Worm (Caenorhabditis elegans) whole organism, L3 larva: ENCODE measurements around the gene hlh-25.

ENCODE experiments used
- ama-1 ChIP-seq: fragments of 150-350 bp; optimal IDR thresholded peaks from 2 replicates; lab custom pipeline; 2018
- ceh-28 ChIP-seq: fragments of 150-350 bp; optimal IDR thresholded peaks from 2 replicates; lab custom pipeline; 2014; ENCODE audit warnings: missing biosample characterization, missing genetic modification reagents, missing genetic modification characterization
- egl-27 ChIP-seq: sonication (generic microtip); optimal IDR thresholded peaks from 4 replicates; lab custom pipeline; 2017; ENCODE audit warnings: missing biosample characterization, missing genetic modification reagents, missing genetic modification characterization
- elt-2 ChIP-seq: sonication (generic microtip); optimal IDR thresholded peaks from 2 replicates; lab custom pipeline; 2016; ENCODE audit warnings: missing genetic modification reagents, mild to moderate bottlenecking, missing genetic modification characterization, missing compliant biosample characterization
- jun-1 ChIP-seq: fragments of 150-350 bp; optimal IDR thresholded peaks from 2 replicates; lab custom pipeline; 2014; ENCODE audit warnings: missing biosample characterization, missing genetic modification reagents, missing genetic modification characterization
- lin-15B ChIP-seq: fragments of 150-350 bp; optimal IDR thresholded peaks from 2 replicates; lab custom pipeline; 2014; ENCODE audit warnings: missing biosample characterization, missing genetic modification characterization
- lsy-12 ChIP-seq: sonication (generic microtip); optimal IDR thresholded peaks from 2 replicates; lab custom pipeline; 2016; ENCODE audit warnings: mild to moderate bottlenecking, missing genetic modification characterization, missing compliant biosample characterization
- nhr-12 ChIP-seq: fragments of 150-350 bp; optimal IDR thresholded peaks from 2 replicates; lab custom pipeline; 2014; ENCODE audit warnings: missing biosample characterization, missing genetic modification characterization
- nhr-25 ChIP-seq: sonication (generic microtip); optimal IDR thresholded peaks from 2 replicates; lab custom pipeline; 2017; ENCODE audit warnings: missing biosample characterization, missing genetic modification characterization
- nhr-28 ChIP-seq: fragments of 150-350 bp; optimal IDR thresholded peaks from 2 replicates; lab custom pipeline; 2014; ENCODE audit warnings: missing biosample characterization, missing genetic modification characterization
- nhr-76 ChIP-seq: fragments of 150-350 bp; sonication (generic microtip); optimal IDR thresholded peaks from 5 replicates; lab custom pipeline; 2014; ENCODE audit warnings: missing biosample characterization, missing genetic modification characterization
- nhr-77 ChIP-seq: fragments of 150-350 bp; optimal IDR thresholded peaks from 2 replicates; lab custom pipeline; 2014; ENCODE audit warnings: missing biosample characterization, missing genetic modification characterization
- unc-62 ChIP-seq: fragments of 150-350 bp; sonication (generic microtip); optimal IDR thresholded peaks from 4 replicates; lab custom pipeline; 2014; ENCODE audit warnings: missing biosample characterization, missing genetic modification reagents, missing genetic modification characterization
- zag-1 ChIP-seq: fragments of 150-350 bp; optimal IDR thresholded peaks from 2 replicates; lab custom pipeline; 2014; ENCODE audit warnings: missing biosample characterization, missing genetic modification characterization

DNA sequence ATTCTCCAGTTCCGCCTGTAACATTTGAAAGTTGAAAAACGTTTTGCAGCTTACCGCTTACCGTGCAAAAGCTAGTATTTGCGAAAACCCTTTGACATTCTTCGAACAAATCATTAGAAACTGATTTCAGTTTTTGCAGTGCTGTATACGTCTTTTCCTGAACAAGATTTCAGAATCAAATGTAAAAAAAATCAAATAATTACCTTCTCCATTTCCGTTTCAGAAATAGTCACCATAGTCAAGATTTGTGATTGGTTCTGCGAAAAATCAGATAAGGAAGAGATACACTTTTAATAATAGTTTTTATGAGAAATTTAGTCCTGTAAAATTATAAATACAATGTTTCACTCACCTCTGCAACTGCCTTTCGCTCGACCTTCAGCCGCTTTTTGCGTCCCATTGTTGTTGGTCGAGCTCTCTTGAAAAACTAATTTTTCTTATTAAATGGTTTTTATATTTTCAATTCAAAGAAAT lies 3.1 kb upstream of the hlh-25 start, which contains the start of gene C17C3.9:
- no peak for TF ChIP-seq nhr-12 (tag; lab: Kevin White, UChicago)
- no peak for TF ChIP-seq lsy-12 (tag; lab: Kevin White, UChicago)
- no peak for TF ChIP-seq nhr-76 (tag; lab: Kevin White, UChicago)
- TF ChIP-seq elt-2 (tag; lab: Kevin White, UChicago): no peak
- TF ChIP-seq lin-15B (tag; lab: Kevin White, UChicago): no peak
- TF ChIP-seq ama-1: no peak
- TF ChIP-seq zag-1 (tag; lab: Kevin White, UChicago): no peak
- TF ChIP-seq unc-62 (GFP tag; lab: Kevin White, UChicago): no peak
- no peak for TF ChIP-seq nhr-77 (tag; lab: Kevin White, UChicago)
- TF ChIP-seq nhr-25 (tag; lab: Kevin White, UChicago): no peak
- no peak for TF ChIP-seq nhr-28 (tag; lab: Kevin White, UChicago)
- TF ChIP-seq egl-27 (tag; lab: Kevin White, UChicago): no peak
- no peak for TF ChIP-seq jun-1 (tag; lab: Kevin White, UChicago)
- no peak for TF ChIP-seq ceh-28
